Worm (Caenorhabditis elegans) whole organism, L2 larva: ENCODE data around the gene rps-0.

Experiments used
- ceh-82 ChIP-seq: fragments of 150-350 bp; optimal IDR thresholded peaks from 2 replicates; lab custom pipeline; 2014; ENCODE audit warnings: missing biosample characterization, missing genetic modification characterization
- lin-39 ChIP-seq: fragments of 150-350 bp; optimal IDR thresholded peaks from 2 replicates; lab custom pipeline; 2014; ENCODE audit warnings: missing biosample characterization, missing genetic modification reagents, missing genetic modification characterization
- peb-1 ChIP-seq: fragments of 150-350 bp; optimal IDR thresholded peaks from 2 replicates; lab custom pipeline; 2014; ENCODE audit warnings: missing biosample characterization, missing genetic modification characterization
- unc-55 ChIP-seq: fragments of 150-350 bp; sonication (generic microtip); optimal IDR thresholded peaks from 3 replicates; lab custom pipeline; 2014; ENCODE audit warnings: missing biosample characterization, missing genetic modification reagents, missing genetic modification characterization
- unc-62 ChIP-seq: fragments of 150-350 bp; optimal IDR thresholded peaks from 2 replicates; lab custom pipeline; 2014; ENCODE audit warnings: missing biosample characterization, missing genetic modification reagents, missing genetic modification characterization

- TF ChIP-seq lin-39, result no peak
- no peak for TF ChIP-seq unc-55 (GFP tag; lab: Kevin White, UChicago)
- TF ChIP-seq ceh-82 (tag; lab: Kevin White, UChicago), result no peak
- no peak for TF ChIP-seq unc-62 (GFP tag; lab: Kevin White, UChicago)
- TF ChIP-seq peb-1 (tag; lab: Kevin White, UChicago), result no peak
Measured at ce11 chrIII:4735443-4735842, 18.4 kb downstream of the rps-0 start, which contains the start of gene F17C8.7.
